Fruit fly (Drosophila melanogaster) whole organism, embryonic: Measurements from ENCODE around the gene Ctl1.

Source experiments
- BtbVII ChIP-seq: fragments of 200-800 bp; sonication (Bioruptor generic); optimal IDR thresholded peaks from 3 replicates; lab custom pipeline; 2017; ENCODE audit warnings: missing biosample characterization, mild to moderate bottlenecking, missing genetic modification characterization
- CG11723 ChIP-seq: fragments of 200-800 bp; sonication (Bioruptor generic); optimal IDR thresholded peaks from 2 replicates; lab custom pipeline; 2017; ENCODE audit warnings: missing biosample characterization, mild to moderate bottlenecking, missing genetic modification characterization
- CG12155 ChIP-seq: fragments of 200-800 bp; sonication (Bioruptor generic); optimal IDR thresholded peaks from 3 replicates; lab custom pipeline; 2016; ENCODE audit warnings: missing biosample characterization, missing genetic modification characterization
- CG12659 ChIP-seq: fragments of 200-800 bp; sonication (Bioruptor generic); optimal IDR thresholded peaks from 3 replicates; lab custom pipeline; 2017; ENCODE audit warnings: mild to moderate bottlenecking, missing biosample characterization, missing genetic modification reagents, missing genetic modification characterization
- CG12942 ChIP-seq: fragments of 200-800 bp; sonication (Bioruptor generic); optimal IDR thresholded peaks from 3 replicates; lab custom pipeline; 2016; ENCODE audit warnings: missing biosample characterization, missing genetic modification characterization
- CG13624 ChIP-seq: fragments of 200-800 bp; sonication (Bioruptor generic); optimal IDR thresholded peaks from 2 replicates; lab custom pipeline; 2016; ENCODE audit warnings: missing biosample characterization, missing genetic modification characterization
- CG14441 ChIP-seq: fragments of 200-800 bp; sonication (Bioruptor generic); IDR thresholded peaks from 2 replicates; pipeline ENCODE4 v1.3.6; 2022; ENCODE audit warnings: missing biosample characterization, missing genetic modification characterization
- CG14710 ChIP-seq: fragments of 200-800 bp; sonication (Bioruptor generic); optimal IDR thresholded peaks from 3 replicates; lab custom pipeline; 2019; ENCODE audit warnings: missing biosample characterization, mild to moderate bottlenecking, missing genetic modification characterization, moderate library complexity
- CG17328 ChIP-seq: fragments of 200-800 bp; sonication (Bioruptor generic); IDR thresholded peaks from 2 replicates; pipeline ENCODE4 v1.3.6; 2022; ENCODE audit warnings: missing biosample characterization, missing genetic modification characterization
- CG3407 ChIP-seq: fragments of 200-800 bp; sonication (Bioruptor generic); optimal IDR thresholded peaks from 2 replicates; lab custom pipeline; 2018; ENCODE audit warnings: missing biosample characterization, mild to moderate bottlenecking, missing genetic modification characterization
- CG4328 ChIP-seq: fragments of 200-800 bp; sonication (Bioruptor generic); optimal IDR thresholded peaks from 3 replicates; lab custom pipeline; 2017; ENCODE audit warnings: missing biosample characterization, missing genetic modification reagents, missing genetic modification characterization
- CG6272 ChIP-seq: fragments of 200-800 bp; sonication (Bioruptor generic); IDR thresholded peaks from 2 replicates; pipeline ENCODE4 v1.3.6; 2022; ENCODE audit warnings: missing biosample characterization, missing genetic modification characterization
- CG7372 ChIP-seq: fragments of 200-800 bp; sonication (Bioruptor generic); IDR thresholded peaks from 2 replicates; pipeline ENCODE4 v1.3.6; 2022; ENCODE audit warnings: missing biosample characterization, missing genetic modification characterization
- CG7556 ChIP-seq: fragments of 200-800 bp; sonication (Bioruptor generic); optimal IDR thresholded peaks from 2 replicates; lab custom pipeline; 2017; ENCODE audit warnings: missing biosample characterization, mild to moderate bottlenecking, missing genetic modification characterization
- CG7745 ChIP-seq: fragments of 200-800 bp; sonication (Bioruptor generic); optimal IDR thresholded peaks from 2 replicates; lab custom pipeline; 2018; ENCODE audit warnings: missing biosample characterization, mild to moderate bottlenecking, missing genetic modification characterization, moderate library complexity
- CG7786 ChIP-seq: fragments of 200-800 bp; sonication (Bioruptor generic); optimal IDR thresholded peaks from 2 replicates; lab custom pipeline; 2016; ENCODE audit warnings: missing biosample characterization, missing genetic modification characterization
- CG8765 ChIP-seq: fragments of 200-800 bp; sonication (Bioruptor generic); IDR thresholded peaks from 2 replicates; pipeline ENCODE4 v1.3.6; 2022; ENCODE audit warnings: missing biosample characterization, missing genetic modification characterization
- CkIIα-i1 ChIP-seq: fragments of 200-800 bp; sonication (Bioruptor generic); IDR thresholded peaks from 2 replicates; pipeline ENCODE4 v1.3.6; 2022; ENCODE audit warnings: missing biosample characterization, missing genetic modification characterization
- D ChIP-seq, 2 experiments: fragments of 200-800 bp in 1 of 2; fragments of >200 bp in 1 of 2; sonication (Bioruptor generic) in 1 of 2; optimal IDR thresholded peaks; 2 replicates in 1 of 2; 3 replicates in 1 of 2; lab custom pipeline; 2017; ENCODE audit warnings: mild to moderate bottlenecking in 1 of 2, missing biosample characterization in 1 of 2, missing genetic modification characterization in 1 of 2, missing genetic modification reagents in 1 of 2
- H15 ChIP-seq: fragments of 200-800 bp; sonication (Bioruptor generic); IDR thresholded peaks from 3 replicates; pipeline ENCODE4 v1.3.6; 2022; ENCODE audit warnings: missing biosample characterization, missing genetic modification characterization
- HLHmδ ChIP-seq: fragments of 200-800 bp; sonication (Bioruptor generic); optimal IDR thresholded peaks from 2 replicates; lab custom pipeline; 2018; ENCODE audit warnings: missing biosample characterization, mild to moderate bottlenecking, missing genetic modification characterization, moderate library complexity
- Hand ChIP-seq: fragments of 200-800 bp; sonication (Bioruptor generic); optimal IDR thresholded peaks from 2 replicates; lab custom pipeline; 2017; ENCODE audit warnings: mild to moderate bottlenecking, missing biosample characterization, missing genetic modification reagents, missing genetic modification characterization
- Hmr ChIP-seq: fragments of 200-800 bp; sonication (Bioruptor generic); optimal IDR thresholded peaks from 3 replicates; lab custom pipeline; 2017; ENCODE audit warnings: mild to moderate bottlenecking, missing biosample characterization, missing genetic modification reagents, missing genetic modification characterization
- Hmx ChIP-seq: fragments of 200-800 bp; sonication (Bioruptor generic); optimal IDR thresholded peaks from 2 replicates; lab custom pipeline; 2016; ENCODE audit warnings: missing biosample characterization, missing genetic modification characterization
- Hr51 ChIP-seq, 2 experiments: fragments of 200-800 bp; sonication (Bioruptor generic); optimal IDR thresholded peaks; 2 replicates in 1 of 2; 3 replicates in 1 of 2; lab custom pipeline; 2016 to 2018; ENCODE audit warnings: missing biosample characterization in 2 of 2, missing genetic modification characterization in 2 of 2, mild to moderate bottlenecking in 1 of 2, moderate library complexity in 1 of 2
- Jarid2 ChIP-seq: fragments of 200-800 bp; sonication (Bioruptor generic); optimal IDR thresholded peaks from 3 replicates; lab custom pipeline; 2017; ENCODE audit warnings: mild to moderate bottlenecking, missing biosample characterization, missing genetic modification reagents, missing genetic modification characterization
- Lhr ChIP-seq: fragments of 200-800 bp; sonication (Bioruptor generic); optimal IDR thresholded peaks from 3 replicates; lab custom pipeline; 2017; ENCODE audit warnings: mild to moderate bottlenecking, missing biosample characterization, missing genetic modification reagents, missing genetic modification characterization
- Meics ChIP-seq: fragments of 200-800 bp; sonication (Bioruptor generic); optimal IDR thresholded peaks from 2 replicates; lab custom pipeline; 2017; ENCODE audit warnings: missing biosample characterization, mild to moderate bottlenecking, missing genetic modification characterization
- Sox100B ChIP-seq: fragments of 200-800 bp; sonication (Bioruptor generic); optimal IDR thresholded peaks from 3 replicates; lab custom pipeline; 2018; ENCODE audit warnings: missing biosample characterization, mild to moderate bottlenecking, missing genetic modification characterization
- Spps ChIP-seq: fragments of 200-800 bp; sonication (Bioruptor generic); optimal IDR thresholded peaks from 2 replicates; lab custom pipeline; 2018; ENCODE audit warnings: missing biosample characterization, mild to moderate bottlenecking, missing genetic modification characterization
- abd-A ChIP-seq: fragments of 200-800 bp; sonication (Bioruptor generic); optimal IDR thresholded peaks from 3 replicates; lab custom pipeline; 2019; ENCODE audit warnings: missing biosample characterization, mild to moderate bottlenecking, missing genetic modification characterization, moderate library complexity
- ac ChIP-seq: fragments of 200-800 bp; sonication (Bioruptor generic); optimal IDR thresholded peaks from 3 replicates; lab custom pipeline; 2017; ENCODE audit warnings: missing biosample characterization, mild to moderate bottlenecking, missing genetic modification characterization
- al ChIP-seq: fragments of 200-800 bp; sonication (Bioruptor generic); IDR thresholded peaks from 2 replicates; pipeline ENCODE4 v1.3.6; 2022; ENCODE audit warnings: missing biosample characterization, missing genetic modification characterization
- amos ChIP-seq: fragments of 200-800 bp; sonication (Bioruptor generic); IDR thresholded peaks from 2 replicates; pipeline ENCODE4 v1.3.6; 2022; ENCODE audit warnings: missing biosample characterization, missing genetic modification characterization; ENCODE audit not compliant: partially characterized antibody
- bab2 ChIP-seq: fragments of 200-800 bp; sonication (Bioruptor generic); optimal IDR thresholded peaks from 2 replicates; lab custom pipeline; 2016; ENCODE audit warnings: missing biosample characterization, missing genetic modification characterization
- cg ChIP-seq: fragments of 200-800 bp; sonication (Bioruptor generic); optimal IDR thresholded peaks from 3 replicates; lab custom pipeline; 2019; ENCODE audit warnings: missing biosample characterization, mild to moderate bottlenecking, missing genetic modification characterization, moderate library complexity
- chinmo ChIP-seq: fragments of 200-800 bp; sonication (Bioruptor generic); IDR thresholded peaks from 4 replicates; pipeline ENCODE4 v1.3.6; 2022; ENCODE audit warnings: missing biosample characterization, missing genetic modification characterization; ENCODE audit not compliant: partially characterized antibody
- cwo ChIP-seq: fragments of 200-800 bp; sonication (Bioruptor generic); optimal IDR thresholded peaks from 3 replicates; lab custom pipeline; 2017; ENCODE audit warnings: missing biosample characterization, missing genetic modification characterization, mild to moderate bottlenecking, moderate library complexity, missing genetic modification reagents
- disco-r ChIP-seq: fragments of 200-800 bp; sonication (Bioruptor generic); optimal IDR thresholded peaks from 2 replicates; lab custom pipeline; 2016; ENCODE audit warnings: missing biosample characterization, missing genetic modification characterization
- fd102C ChIP-seq: fragments of 200-800 bp; sonication (Bioruptor generic); optimal IDR thresholded peaks from 2 replicates; lab custom pipeline; 2018; ENCODE audit warnings: missing biosample characterization, mild to moderate bottlenecking, missing genetic modification characterization, moderate library complexity
- kah ChIP-seq: fragments of 200-800 bp; sonication (Bioruptor generic); optimal IDR thresholded peaks from 2 replicates; lab custom pipeline; 2018; ENCODE audit warnings: missing biosample characterization, mild to moderate bottlenecking, missing genetic modification characterization
- pros ChIP-seq: fragments of 200-800 bp; sonication (Bioruptor generic); optimal IDR thresholded peaks from 3 replicates; lab custom pipeline; 2019; ENCODE audit warnings: missing biosample characterization, mild to moderate bottlenecking, missing genetic modification characterization, moderate library complexity
- repo ChIP-seq: fragments of 200-800 bp; sonication (Bioruptor generic); optimal IDR thresholded peaks from 2 replicates; lab custom pipeline; 2016; ENCODE audit warnings: missing biosample characterization, missing genetic modification characterization
- sens ChIP-seq: fragments of 200-800 bp; sonication (Bioruptor generic); peaks from one replicate; lab custom pipeline; 2016; ENCODE audit warnings: missing biosample characterization, missing genetic modification characterization
- seq ChIP-seq: fragments of 200-800 bp; sonication (Bioruptor generic); IDR thresholded peaks from 2 replicates; pipeline ENCODE4 v1.3.6; 2022; ENCODE audit warnings: missing biosample characterization, missing genetic modification characterization
- sob ChIP-seq: fragments of 200-800 bp; sonication (Bioruptor generic); IDR thresholded peaks from 2 replicates; pipeline ENCODE4 v1.3.6; 2022; ENCODE audit warnings: missing biosample characterization, missing genetic modification characterization
- tap ChIP-seq: fragments of 200-800 bp; optimal IDR thresholded peaks from 3 replicates; lab custom pipeline; 2019; ENCODE audit warnings: missing biosample characterization, mild to moderate bottlenecking, missing genetic modification characterization, moderate library complexity
- unc-4 ChIP-seq: fragments of 200-800 bp; sonication (Bioruptor generic); IDR thresholded peaks from 2 replicates; pipeline ENCODE4 v1.3.6; 2022; ENCODE audit warnings: missing biosample characterization, missing genetic modification characterization; ENCODE audit not compliant: partially characterized antibody
- wek ChIP-seq: fragments of 200-800 bp; sonication (Bioruptor generic); optimal IDR thresholded peaks from 3 replicates; lab custom pipeline; 2018; ENCODE audit warnings: missing biosample characterization, mild to moderate bottlenecking, missing genetic modification characterization, moderate library complexity

Ctl1 gene

DNA sequence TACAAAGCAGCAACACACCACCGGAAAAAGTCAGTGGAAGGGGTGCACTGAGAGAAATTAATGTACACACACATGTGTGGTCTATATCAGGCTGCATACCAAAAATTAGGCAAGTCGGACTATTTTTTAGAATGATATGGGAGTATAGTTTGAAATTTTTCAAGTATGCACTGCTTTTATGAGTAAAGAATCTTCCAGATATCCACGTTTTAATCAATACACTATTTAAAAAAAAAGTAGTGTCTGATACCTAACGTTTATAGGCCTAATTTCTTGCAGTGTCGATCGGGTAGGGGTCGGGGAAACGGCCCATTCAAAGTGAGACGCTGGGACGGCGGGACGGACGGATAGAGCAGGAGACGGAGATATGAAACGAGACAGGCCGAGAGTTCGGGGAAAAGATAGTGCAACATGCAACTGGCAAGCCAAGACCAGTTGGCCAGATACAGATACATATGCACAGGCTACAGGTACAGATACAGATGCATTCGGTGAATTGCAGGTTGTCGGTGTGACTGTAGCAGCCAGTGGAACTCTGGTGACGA is 47.3 kb upstream of the Ctl1 start (continued):
- TF ChIP-seq CG6272 (GFP tag; lab: Robert Waterston, UW) (peak; percentile 78), Sox100B (peak; percentile 96), wek (GFP tag; lab: Kevin White, UChicago) (peak; percentile 78), tap (tag; lab: Kevin White, UChicago) (peak; percentile 93), abd-A (tag; lab: Kevin White, UChicago) (peak; percentile 73), Hmr (peak; percentile 59), CG7556 (GFP tag; lab: Kevin White, UChicago) (peak; percentile 94), CG14441 (GFP tag; lab: Robert Waterston, UW) (peak; percentile 83), unc-4 (GFP tag; lab: Robert Waterston, UW) (no peak), kah (GFP tag; lab: Kevin White, UChicago) (peak; percentile 87), HLHmδ (GFP tag; lab: Kevin White, UChicago) (peak; percentile 11), Lhr (peak; percentile 89), D (optimal IDR thresholded peaks at IDR 0.05; lab: Kevin White, UChicago) (no peak), D (GFP tag; optimal IDR thresholded peaks at IDR 0.05; lab: Kevin White, UChicago) (peak; percentile 98), Spps (peak; percentile 95), CG7745 (tag; lab: Kevin White, UChicago) (peak; percentile 77), Hmx (GFP tag; lab: Kevin White, UChicago) (peak; percentile 70), CG13624 (peak; percentile 76), sens (GFP tag; lab: Kevin White, UChicago) (peak; percentile 100), cg (GFP tag; lab: Kevin White, UChicago) (peak; percentile 69), Meics (GFP tag; lab: Kevin White, UChicago) (peak; percentile 67), al (GFP tag; lab: Robert Waterston, UW) (0 out of 2 replicates have a peak, but pooled peaks have one; percentile 15), CG14710 (tag; lab: Kevin White, UChicago) (peak; percentile 97), seq (GFP tag; lab: Robert Waterston, UW) (peak; percentile 77), CG3407 (GFP tag; lab: Kevin White, UChicago) (peak; percentile 90), CG12659 (GFP tag; lab: Kevin White, UChicago) (peak; percentile 90), CG7786 (GFP tag; lab: Kevin White, UChicago) (peak; percentile 91), CG11723 (peak; percentile 87), pros (peak; percentile 90), bab2 (peak; percentile 92), CkIIα-i1 (GFP tag; lab: Robert Waterston, UW) (no peak), CG7372 (peak; percentile 79), BtbVII (peak; percentile 79), Hr51 (GFP tag; optimal IDR thresholded peaks at IDR 0.05; lab: Kevin White, UChicago) (peak; percentile 92 to 93), CG8765 (peak; percentile 87), CG17328 (GFP tag; lab: Robert Waterston, UW) (peak; percentile 92), Hand (GFP tag; lab: Kevin White, UChicago) (peak; percentile 57), CG4328 (GFP tag; lab: Kevin White, UChicago) (peak; percentile 86), CG12942 (GFP tag; lab: Kevin White, UChicago) (peak; percentile 91), repo (GFP tag; lab: Kevin White, UChicago) (peak; percentile 93), disco-r (GFP tag; lab: Kevin White, UChicago) (peak; percentile 78), fd102C (GFP tag; lab: Kevin White, UChicago) (peak; percentile 97), CG12155 (GFP tag; lab: Kevin White, UChicago) (peak; percentile 85), H15 (GFP tag; lab: Robert Waterston, UW) (peak; percentile 79), cwo (GFP tag; lab: Kevin White, UChicago) (peak; percentile 72), ac (GFP tag; lab: Kevin White, UChicago) (peak; percentile 96), sob (GFP tag; lab: Robert Waterston, UW) (peak; percentile 80), chinmo (no peak), Jarid2 (GFP tag; lab: Kevin White, UChicago) (peak; percentile 69), amos (GFP tag; lab: Robert Waterston, UW) (no peak)
